Worm (Caenorhabditis elegans) whole organism, L1 larva: ENCODE results near the gene T28A8.5.

Experiments
- C04F5.9 ChIP-seq: sonication (generic microtip); optimal IDR thresholded peaks from 2 replicates; lab custom pipeline; 2016; ENCODE audit warnings: missing genetic modification characterization, missing compliant biosample characterization
- C16A3.4 ChIP-seq: fragments of 150-350 bp; optimal IDR thresholded peaks from 2 replicates; lab custom pipeline; 2014; ENCODE audit warnings: missing biosample characterization, missing genetic modification characterization
- F16B12.6 ChIP-seq: fragments of 150-350 bp; optimal IDR thresholded peaks from 2 replicates; lab custom pipeline; 2014; ENCODE audit warnings: missing biosample characterization, missing genetic modification characterization
- Y116A8C.19 ChIP-seq: sonication (generic microtip); optimal IDR thresholded peaks from 2 replicates; lab custom pipeline; 2016; ENCODE audit warnings: missing compliant biosample characterization, missing genetic modification characterization, borderline replicate concordance
- aha-1 ChIP-seq: fragments of 150-350 bp; optimal IDR thresholded peaks from 2 replicates; lab custom pipeline; 2014; ENCODE audit warnings: missing biosample characterization, missing genetic modification characterization
- ama-1 ChIP-seq: fragments of 150-350 bp; optimal IDR thresholded peaks from 2 replicates; lab custom pipeline; 2014
- ceh-63 ChIP-seq: fragments of 200-800 bp; sonication (Bioruptor generic); optimal IDR thresholded peaks from 2 replicates; lab custom pipeline; 2018; ENCODE audit warnings: mild to moderate bottlenecking, missing genetic modification characterization, missing compliant biosample characterization
- ceh-90 ChIP-seq: sonication (generic microtip); optimal IDR thresholded peaks from 2 replicates; lab custom pipeline; 2016; ENCODE audit warnings: missing genetic modification characterization, missing compliant biosample characterization
- dpl-1 ChIP-seq, 3 experiments: fragments of 150-350 bp in 2 of 3; sonication (generic microtip) in 1 of 3; optimal IDR thresholded peaks; 2 replicates each; lab custom pipeline; 2014 to 2017; ENCODE audit warnings: missing biosample characterization in 3 of 3, missing genetic modification characterization in 3 of 3, missing genetic modification reagents in 3 of 3
- dsc-1 ChIP-seq: sonication (generic microtip); optimal IDR thresholded peaks from 2 replicates; lab custom pipeline; 2016; ENCODE audit warnings: mild to moderate bottlenecking, missing genetic modification characterization, missing compliant biosample characterization
- efl-1 ChIP-seq, 4 experiments: fragments of 150-350 bp; optimal IDR thresholded peaks in 3 of 4; peaks in 1 of 4; 1 replicate in 1 of 4; 2 replicates in 3 of 4; lab custom pipeline; 2014; ENCODE audit warnings: missing biosample characterization in 2 of 4, missing genetic modification characterization in 2 of 4, missing genetic modification reagents in 2 of 4
- egl-27 ChIP-seq, 2 experiments: fragments of 150-350 bp in 1 of 2; sonication (generic microtip); optimal IDR thresholded peaks; 3 replicates each; lab custom pipeline; 2017 to 2018; ENCODE audit warnings: missing biosample characterization in 2 of 2, missing genetic modification characterization in 2 of 2, missing genetic modification reagents in 2 of 2
- elt-2 ChIP-seq: sonication (generic microtip); optimal IDR thresholded peaks from 2 replicates; lab custom pipeline; 2016; ENCODE audit warnings: missing genetic modification characterization, mild to moderate bottlenecking, inconsistent platforms, missing compliant biosample characterization, missing genetic modification reagents
- elt-3 ChIP-seq, 6 experiments: fragments of 150-350 bp in 1 of 6; sonication (generic microtip); optimal IDR thresholded peaks; 2 replicates each; lab custom pipeline; 2017 to 2018; ENCODE audit warnings: missing biosample characterization in 6 of 6, missing genetic modification characterization in 6 of 6, inconsistent platforms in 1 of 6
- fkh-10 ChIP-seq: sonication (generic microtip); optimal IDR thresholded peaks from 2 replicates; lab custom pipeline; 2017; ENCODE audit warnings: missing biosample characterization, missing genetic modification reagents, missing genetic modification characterization
- fkh-4 ChIP-seq: sonication (generic microtip); optimal IDR thresholded peaks from 2 replicates; lab custom pipeline; 2016; ENCODE audit warnings: missing compliant biosample characterization, missing genetic modification characterization, borderline replicate concordance
- fkh-8 ChIP-seq: sonication (generic microtip); optimal IDR thresholded peaks from 2 replicates; lab custom pipeline; 2016; ENCODE audit warnings: mild to moderate bottlenecking, missing genetic modification characterization, missing compliant biosample characterization
- fos-1 ChIP-seq: fragments of 150-350 bp; optimal IDR thresholded peaks from 2 replicates; lab custom pipeline; 2014; ENCODE audit warnings: missing biosample characterization, missing genetic modification characterization
- hlh-17 ChIP-seq: fragments of 200-800 bp; sonication (Bioruptor generic); optimal IDR thresholded peaks from 2 replicates; lab custom pipeline; 2018; ENCODE audit warnings: missing genetic modification characterization, mild to moderate bottlenecking, missing compliant biosample characterization, moderate library complexity, borderline replicate concordance
- hpl-2 ChIP-seq: fragments of 150-350 bp; optimal IDR thresholded peaks from 2 replicates; lab custom pipeline; 2014; ENCODE audit warnings: missing biosample characterization, missing genetic modification reagents, missing genetic modification characterization
- irx-1 ChIP-seq: sonication (generic microtip); optimal IDR thresholded peaks from 2 replicates; lab custom pipeline; 2016; ENCODE audit warnings: missing genetic modification characterization, missing compliant biosample characterization
- isw-1 ChIP-seq: fragments of 200-800 bp; sonication (Bioruptor generic); IDR thresholded peaks from 2 replicates; pipeline ENCODE4 v1.3.6; 2022; ENCODE audit warnings: missing genetic modification characterization, missing compliant biosample characterization
- jun-1 ChIP-seq: fragments of 150-350 bp; optimal IDR thresholded peaks from 2 replicates; lab custom pipeline; 2014; ENCODE audit warnings: missing biosample characterization, missing genetic modification reagents, missing genetic modification characterization
- lin-13 ChIP-seq: fragments of 150-350 bp; optimal IDR thresholded peaks from 2 replicates; lab custom pipeline; 2014; ENCODE audit warnings: missing biosample characterization, missing genetic modification reagents, missing genetic modification characterization
- lir-3 ChIP-seq: sonication (generic microtip); optimal IDR thresholded peaks from 2 replicates; lab custom pipeline; 2016; ENCODE audit warnings: mild to moderate bottlenecking, missing genetic modification characterization, moderate library complexity, missing compliant biosample characterization; ENCODE audit not compliant: poor library complexity
- mdl-1 ChIP-seq, 2 experiments: fragments of 150-350 bp; optimal IDR thresholded peaks; 2 replicates each; lab custom pipeline; 2014 to 2017; ENCODE audit warnings: missing biosample characterization in 2 of 2, missing genetic modification characterization in 2 of 2, inconsistent platforms in 1 of 2
- nhr-19 ChIP-seq: fragments of 200-800 bp; sonication (Bioruptor generic); conservative IDR thresholded peaks from 2 replicates; pipeline ENCODE4 v1.3.6; 2022; ENCODE audit warnings: missing genetic modification characterization, missing compliant biosample characterization
- nhr-20 ChIP-seq: sonication (generic microtip); optimal IDR thresholded peaks from 2 replicates; lab custom pipeline; 2016; ENCODE audit warnings: mild to moderate bottlenecking, missing genetic modification characterization, missing compliant biosample characterization
- nhr-237 ChIP-seq: fragments of 150-350 bp; optimal IDR thresholded peaks from 2 replicates; lab custom pipeline; 2014; ENCODE audit warnings: missing biosample characterization, missing genetic modification characterization
- nhr-76 ChIP-seq: sonication (generic microtip); optimal IDR thresholded peaks from 2 replicates; lab custom pipeline; 2017; ENCODE audit warnings: missing biosample characterization, missing genetic modification characterization
- nhr-77 ChIP-seq: fragments of 150-350 bp; optimal IDR thresholded peaks from 2 replicates; lab custom pipeline; 2014; ENCODE audit warnings: missing biosample characterization, missing genetic modification characterization
- nhr-84 ChIP-seq: sonication (generic microtip); optimal IDR thresholded peaks from 2 replicates; lab custom pipeline; 2017; ENCODE audit warnings: missing biosample characterization, missing genetic modification characterization
- nhr-85 ChIP-seq: sonication (generic microtip); peaks from one replicate; lab custom pipeline; 2016; ENCODE audit warnings: missing genetic modification characterization, inconsistent platforms, missing compliant biosample characterization
- nhr-90 ChIP-seq: sonication (generic microtip); optimal IDR thresholded peaks from 2 replicates; lab custom pipeline; 2016; ENCODE audit warnings: mild to moderate bottlenecking, missing genetic modification characterization, missing compliant biosample characterization; ENCODE audit not compliant: poor library complexity
- pag-3 ChIP-seq: sonication (generic microtip); optimal IDR thresholded peaks from 2 replicates; lab custom pipeline; 2017; ENCODE audit warnings: missing genetic modification characterization, mild to moderate bottlenecking, missing compliant biosample characterization, antibody characterized with exemption, borderline replicate concordance; ENCODE audit not compliant: insufficient read depth
- rnt-1 ChIP-seq: sonication (generic microtip); optimal IDR thresholded peaks from 2 replicates; lab custom pipeline; 2016; ENCODE audit warnings: mild to moderate bottlenecking, missing genetic modification characterization, moderate library complexity, missing compliant biosample characterization
- skn-1 ChIP-seq: fragments of 150-350 bp; optimal IDR thresholded peaks from 2 replicates; lab custom pipeline; 2014; ENCODE audit warnings: missing biosample characterization, missing genetic modification characterization
- snu-23 ChIP-seq: sonication (generic microtip); optimal IDR thresholded peaks from 2 replicates; lab custom pipeline; 2016; ENCODE audit warnings: missing genetic modification characterization, missing compliant biosample characterization
- sox-4 ChIP-seq: sonication (generic microtip); optimal IDR thresholded peaks from 2 replicates; lab custom pipeline; 2016; ENCODE audit warnings: missing genetic modification characterization, missing compliant biosample characterization
- swsn-7 ChIP-seq: sonication (generic microtip); optimal IDR thresholded peaks from 2 replicates; lab custom pipeline; 2016; ENCODE audit warnings: missing genetic modification characterization, missing compliant biosample characterization
- unc-130 ChIP-seq: fragments of 150-350 bp; optimal IDR thresholded peaks from 2 replicates; lab custom pipeline; 2017; ENCODE audit warnings: missing biosample characterization, missing genetic modification characterization, inconsistent platforms
- unc-30 ChIP-seq: sonication (generic microtip); optimal IDR thresholded peaks from 2 replicates; lab custom pipeline; 2017; ENCODE audit warnings: missing biosample characterization, missing genetic modification characterization
- unc-98 ChIP-seq: fragments of 200-800 bp; sonication (Bioruptor generic); IDR thresholded peaks from 2 replicates; pipeline ENCODE4 v1.3.6; 2022; ENCODE audit warnings: missing genetic modification characterization, missing compliant biosample characterization
- vab-15 ChIP-seq: sonication (generic microtip); optimal IDR thresholded peaks from 2 replicates; lab custom pipeline; 2017; ENCODE audit warnings: missing genotype, mild to moderate bottlenecking, missing genetic modification characterization, missing compliant biosample characterization
- xbp-1 ChIP-seq: sonication (generic microtip); optimal IDR thresholded peaks from 2 replicates; lab custom pipeline; 2016; ENCODE audit warnings: missing genetic modification characterization, missing compliant biosample characterization
- zag-1 ChIP-seq: fragments of 150-350 bp; optimal IDR thresholded peaks from 2 replicates; lab custom pipeline; 2014; ENCODE audit warnings: missing biosample characterization, missing genetic modification characterization
- zip-4 ChIP-seq: fragments of 200-800 bp; sonication (Bioruptor generic); optimal IDR thresholded peaks from 2 replicates; lab custom pipeline; 2018; ENCODE audit warnings: mild to moderate bottlenecking, missing genetic modification characterization, moderate library complexity, missing compliant biosample characterization
- ztf-11 ChIP-seq, 2 experiments: sonication (generic microtip); optimal IDR thresholded peaks; 2 replicates each; lab custom pipeline; 2016 to 2017; ENCODE audit warnings: missing genetic modification characterization in 2 of 2, missing biosample characterization in 1 of 2, missing compliant biosample characterization in 1 of 2

Gene T28A8.5

DNA sequence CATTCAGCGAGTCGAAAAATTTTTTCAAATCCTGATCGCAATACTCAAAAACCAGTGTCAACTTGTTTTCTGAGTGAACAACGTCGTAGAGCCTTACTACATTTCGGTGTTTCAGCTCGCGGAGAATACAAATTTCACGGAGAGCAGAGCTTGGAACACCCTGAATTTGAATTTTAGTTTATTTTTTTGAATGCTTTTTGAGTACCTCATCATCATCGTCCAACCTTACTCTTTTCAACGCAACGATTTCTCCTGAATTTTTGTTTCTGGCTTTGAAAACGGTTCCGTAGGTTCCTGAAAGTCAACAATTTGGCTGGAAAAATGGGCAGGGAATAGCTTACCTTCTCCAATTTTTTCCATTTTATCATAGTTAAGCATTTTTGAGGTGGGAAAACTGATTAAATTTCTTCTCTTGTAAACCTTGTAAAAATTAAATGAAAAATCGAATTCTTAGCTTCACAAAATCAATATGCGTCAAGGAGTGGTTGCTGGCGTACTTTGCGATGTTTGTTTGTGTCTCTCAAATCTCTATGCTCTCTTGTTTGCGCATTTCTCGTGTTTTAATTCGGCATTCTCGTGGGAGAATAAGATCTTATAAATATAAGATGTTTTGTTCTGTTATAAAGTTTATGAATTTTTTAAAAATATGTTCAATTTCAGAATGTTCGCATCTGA, 35.4 kb upstream of the T28A8.5 start, which contains the start of gene cdk-5 (continued):
- TF ChIP-seq nhr-19 (GFP tag; lab: Robert Waterston, UW) (peak; percentile 95), dpl-1 (GFP tag; optimal IDR thresholded peaks at IDR 0.05; lab: Kevin White, UChicago) (peak; percentile 85 to 91 (median 90)), unc-30 (tag; lab: Kevin White, UChicago) (peak; percentile 84), zag-1 (tag; lab: Kevin White, UChicago) (peak; percentile 83), irx-1 (tag; lab: Kevin White, UChicago) (peak; percentile 93), elt-3 (tag; optimal IDR thresholded peaks at IDR 0.05; lab: Kevin White, UChicago) (peak in 2 of 6 experiments; percentile 86 to 87), ztf-11 (tag; optimal IDR thresholded peaks at IDR 0.05; lab: Kevin White, UChicago) (peak in 1 of 2 experiments; percentile 78), swsn-7 (peak; percentile 97), nhr-20 (tag; lab: Kevin White, UChicago) (peak; percentile 95), ama-1 (peak; percentile 93), fkh-4 (tag; lab: Kevin White, UChicago) (peak; percentile 70), C16A3.4 (tag; lab: Kevin White, UChicago) (peak; percentile 95), nhr-237 (tag; lab: Kevin White, UChicago) (peak; percentile 55), skn-1 (tag; lab: Kevin White, UChicago) (peak; percentile 91), mdl-1 (tag; optimal IDR thresholded peaks at IDR 0.05; lab: Kevin White, UChicago) (peak in 1 of 2 experiments; percentile 87), jun-1 (tag; lab: Kevin White, UChicago) (peak; percentile 86), sox-4 (tag; lab: Kevin White, UChicago) (peak; percentile 82), C04F5.9 (tag; lab: Kevin White, UChicago) (peak; percentile 66), Y116A8C.19 (tag; lab: Kevin White, UChicago) (no peak), nhr-77 (tag; lab: Kevin White, UChicago) (peak; percentile 81), snu-23 (GFP tag; lab: Kevin White, UChicago) (peak; percentile 98), lin-13 (GFP tag; lab: Kevin White, UChicago) (peak; percentile 90), hlh-17 (GFP tag; lab: Kevin White, UChicago) (no peak), aha-1 (tag; lab: Kevin White, UChicago) (peak; percentile 72), zip-4 (GFP tag; lab: Kevin White, UChicago) (peak; percentile 86), ceh-90 (tag; lab: Kevin White, UChicago) (peak; percentile 43), dsc-1 (tag; lab: Kevin White, UChicago) (peak; percentile 97), hpl-2 (GFP tag; lab: Kevin White, UChicago) (peak; percentile 83), vab-15 (tag; lab: Kevin White, UChicago) (no peak), pag-3 (tag; lab: Kevin White, UChicago) (no peak), fos-1 (tag; lab: Kevin White, UChicago) (peak; percentile 93), fkh-8 (tag; lab: Kevin White, UChicago) (peak; percentile 83), fkh-10 (GFP tag; lab: Kevin White, UChicago) (peak; percentile 58)

DNA sequence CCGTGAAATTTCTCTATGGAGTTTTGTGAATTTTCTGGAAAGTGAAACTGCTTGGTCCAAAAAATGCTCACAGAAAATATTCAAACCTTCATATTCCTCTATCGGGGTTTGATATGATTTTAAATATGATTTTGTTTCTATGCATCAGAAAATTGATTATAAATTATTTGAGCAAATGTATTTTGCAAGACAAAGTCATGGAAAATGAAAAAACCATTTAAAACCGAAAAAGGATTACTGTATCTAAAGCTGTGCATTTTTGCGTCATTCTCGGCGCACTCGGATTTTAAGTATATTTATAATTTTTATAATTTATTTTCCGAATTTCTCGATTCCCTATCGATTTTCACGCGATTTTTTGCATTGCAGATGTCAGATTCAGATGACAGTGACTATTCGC, 29.9 kb upstream of the T28A8.5 start, which contains the start of gene pssy-2:
TSS of gene pssy-2 (plus strand) at position 301 of the 400 bp plus-strand sequence.
- TF ChIP-seq F16B12.6 (tag; lab: Kevin White, UChicago) (no peak), nhr-76 (tag; lab: Kevin White, UChicago) (no peak), nhr-84 (tag; lab: Kevin White, UChicago) (no peak), dpl-1 (GFP tag; optimal IDR thresholded peaks at IDR 0.05; lab: Kevin White, UChicago) (no peak)

DNA sequence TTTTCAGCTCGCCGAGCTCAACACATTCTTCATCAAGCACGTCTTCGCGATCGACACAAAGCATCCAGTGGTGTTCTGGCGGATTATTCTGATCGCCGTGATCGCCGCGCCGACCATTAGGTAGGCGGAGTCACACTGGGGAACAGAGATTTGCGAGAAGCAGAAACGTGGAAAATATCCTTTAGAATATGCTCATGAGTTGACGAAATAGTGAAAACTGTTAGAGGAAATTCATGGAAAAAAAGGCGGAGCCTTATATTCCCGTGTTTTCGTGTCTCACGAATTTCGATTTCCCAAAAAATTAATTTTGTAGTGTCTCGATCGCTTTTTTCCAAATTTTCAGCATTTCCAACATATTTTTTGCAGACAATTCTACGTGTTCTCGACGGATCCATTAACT, 26.9 kb upstream of the T28A8.5 start:
- TF ChIP-seq egl-27 (tag; optimal IDR thresholded peaks at IDR 0.05; lab: Kevin White, UChicago) = no peak
- TF ChIP-seq unc-130 (tag; lab: Kevin White, UChicago) = no peak
- peak in 1 of 2 experiments; percentile 53 for TF ChIP-seq ztf-11 (tag; optimal IDR thresholded peaks at IDR 0.05; lab: Kevin White, UChicago)
- TF ChIP-seq nhr-85 = peak; percentile 26
- TF ChIP-seq sox-4 (tag; lab: Kevin White, UChicago) = peak; percentile 28
- peak; percentile 42 for TF ChIP-seq nhr-90 (tag; lab: Kevin White, UChicago)
- TF ChIP-seq elt-2 = no peak
- peak; percentile 66 for TF ChIP-seq lir-3 (tag; lab: Kevin White, UChicago)
- no peak for TF ChIP-seq isw-1 (GFP tag; lab: Robert Waterston, UW)
- TF ChIP-seq rnt-1 = peak; percentile 34
- peak; percentile 58 for TF ChIP-seq unc-98
- TF ChIP-seq ceh-63 (GFP tag; lab: Kevin White, UChicago) = peak; percentile 40
- TF ChIP-seq xbp-1 (tag; lab: Kevin White, UChicago) = no peak
- TF ChIP-seq efl-1 (optimal IDR thresholded peaks at IDR 0.05; lab: Kevin White, UChicago) = peak; percentile 2 to 38
- TF ChIP-seq efl-1 (GFP tag; optimal IDR thresholded peaks at IDR 0.05 in 1 of 2; lab: Kevin White, UChicago) = peak in 1 of 2 experiments; percentile 82
